Worm (Caenorhabditis elegans) whole organism, L1 larva: Measurements from ENCODE around the gene rad-50.
A peak's percentile ranks its signal among the peaks of the same experiment; 100 is the strongest.

Experiments used
- C04F5.9 ChIP-seq: sonication (generic microtip); optimal IDR thresholded peaks from 2 replicates; lab custom pipeline; 2016; ENCODE audit warnings: missing genetic modification characterization, missing compliant biosample characterization
- C34B4.2 ChIP-seq: sonication (generic microtip); optimal IDR thresholded peaks from 2 replicates; lab custom pipeline; 2017; ENCODE audit warnings: mild to moderate bottlenecking, missing genetic modification characterization, missing compliant biosample characterization
- Y116A8C.19 ChIP-seq: sonication (generic microtip); optimal IDR thresholded peaks from 2 replicates; lab custom pipeline; 2016; ENCODE audit warnings: missing compliant biosample characterization, missing genetic modification characterization, borderline replicate concordance
- alr-1 ChIP-seq: fragments of 200-800 bp; sonication (Bioruptor generic); optimal IDR thresholded peaks from 2 replicates; lab custom pipeline; 2018; ENCODE audit warnings: borderline replicate concordance, mild to moderate bottlenecking, missing genetic modification characterization, missing compliant biosample characterization
- blmp-1 ChIP-seq: fragments of 150-350 bp; optimal IDR thresholded peaks from 2 replicates; lab custom pipeline; 2014; ENCODE audit warnings: missing biosample characterization, missing genetic modification characterization
- ceh-63 ChIP-seq: fragments of 200-800 bp; sonication (Bioruptor generic); optimal IDR thresholded peaks from 2 replicates; lab custom pipeline; 2018; ENCODE audit warnings: mild to moderate bottlenecking, missing genetic modification characterization, missing compliant biosample characterization
- ceh-88 ChIP-seq: fragments of 200-800 bp; sonication (Bioruptor generic); IDR thresholded peaks from 2 replicates; pipeline ENCODE4 v1.3.6; 2022; ENCODE audit warnings: missing genetic modification characterization, missing compliant biosample characterization
- dpl-1 ChIP-seq, 3 experiments: fragments of 150-350 bp in 2 of 3; sonication (generic microtip) in 1 of 3; optimal IDR thresholded peaks; 2 replicates each; lab custom pipeline; 2014 to 2017; ENCODE audit warnings: missing biosample characterization in 3 of 3, missing genetic modification characterization in 3 of 3, missing genetic modification reagents in 3 of 3
- ets-5 ChIP-seq: fragments of 200-800 bp; sonication (Bioruptor generic); IDR thresholded peaks from 2 replicates; pipeline ENCODE4 v1.3.6; 2022; ENCODE audit warnings: missing genetic modification characterization, missing compliant biosample characterization
- grh-1 ChIP-seq: fragments of 200-800 bp; sonication (Bioruptor generic); IDR thresholded peaks from 2 replicates; pipeline ENCODE4 v1.3.6; 2022; ENCODE audit warnings: missing genetic modification reagents, missing genetic modification characterization, missing compliant biosample characterization
- hpl-2 ChIP-seq: fragments of 150-350 bp; optimal IDR thresholded peaks from 2 replicates; lab custom pipeline; 2014; ENCODE audit warnings: missing biosample characterization, missing genetic modification reagents, missing genetic modification characterization
- isw-1 ChIP-seq: fragments of 200-800 bp; sonication (Bioruptor generic); IDR thresholded peaks from 2 replicates; pipeline ENCODE4 v1.3.6; 2022; ENCODE audit warnings: missing genetic modification characterization, missing compliant biosample characterization
- jun-1 ChIP-seq: fragments of 150-350 bp; optimal IDR thresholded peaks from 2 replicates; lab custom pipeline; 2014; ENCODE audit warnings: missing biosample characterization, missing genetic modification reagents, missing genetic modification characterization
- lir-3 ChIP-seq: sonication (generic microtip); optimal IDR thresholded peaks from 2 replicates; lab custom pipeline; 2016; ENCODE audit warnings: mild to moderate bottlenecking, missing genetic modification characterization, moderate library complexity, missing compliant biosample characterization; ENCODE audit not compliant: poor library complexity
- mdl-1 ChIP-seq, 2 experiments: fragments of 150-350 bp; optimal IDR thresholded peaks; 2 replicates each; lab custom pipeline; 2014 to 2017; ENCODE audit warnings: missing biosample characterization in 2 of 2, missing genetic modification characterization in 2 of 2, inconsistent platforms in 1 of 2
- mef-2 ChIP-seq: fragments of 150-350 bp; optimal IDR thresholded peaks from 2 replicates; lab custom pipeline; 2014; ENCODE audit warnings: missing biosample characterization, missing genetic modification characterization
- mep-1 ChIP-seq: fragments of 150-350 bp; optimal IDR thresholded peaks from 2 replicates; lab custom pipeline; 2014; ENCODE audit warnings: missing biosample characterization, missing genetic modification characterization
- nhr-19 ChIP-seq: fragments of 200-800 bp; sonication (Bioruptor generic); conservative IDR thresholded peaks from 2 replicates; pipeline ENCODE4 v1.3.6; 2022; ENCODE audit warnings: missing genetic modification characterization, missing compliant biosample characterization
- nhr-237 ChIP-seq: fragments of 150-350 bp; optimal IDR thresholded peaks from 2 replicates; lab custom pipeline; 2014; ENCODE audit warnings: missing biosample characterization, missing genetic modification characterization
- nhr-47 ChIP-seq: sonication (generic microtip); optimal IDR thresholded peaks from 2 replicates; lab custom pipeline; 2016; ENCODE audit warnings: mild to moderate bottlenecking, missing genetic modification characterization, moderate library complexity, missing compliant biosample characterization
- nhr-71 ChIP-seq: sonication (generic microtip); optimal IDR thresholded peaks from 2 replicates; lab custom pipeline; 2016; ENCODE audit warnings: mild to moderate bottlenecking, missing genetic modification characterization, moderate library complexity, missing compliant biosample characterization
- nhr-84 ChIP-seq: sonication (generic microtip); optimal IDR thresholded peaks from 2 replicates; lab custom pipeline; 2017; ENCODE audit warnings: missing biosample characterization, missing genetic modification characterization
- nhr-85 ChIP-seq: sonication (generic microtip); peaks from one replicate; lab custom pipeline; 2016; ENCODE audit warnings: missing genetic modification characterization, inconsistent platforms, missing compliant biosample characterization
- pag-3 ChIP-seq: sonication (generic microtip); optimal IDR thresholded peaks from 2 replicates; lab custom pipeline; 2017; ENCODE audit warnings: missing genetic modification characterization, mild to moderate bottlenecking, missing compliant biosample characterization, antibody characterized with exemption, borderline replicate concordance; ENCODE audit not compliant: insufficient read depth
- pqm-1 ChIP-seq: sonication (generic microtip); optimal IDR thresholded peaks from 3 replicates; lab custom pipeline; 2017; ENCODE audit warnings: missing biosample characterization, missing genetic modification characterization
- rnt-1 ChIP-seq: sonication (generic microtip); optimal IDR thresholded peaks from 2 replicates; lab custom pipeline; 2016; ENCODE audit warnings: mild to moderate bottlenecking, missing genetic modification characterization, moderate library complexity, missing compliant biosample characterization
- skn-1 ChIP-seq: fragments of 150-350 bp; optimal IDR thresholded peaks from 2 replicates; lab custom pipeline; 2014; ENCODE audit warnings: missing biosample characterization, missing genetic modification characterization
- sox-4 ChIP-seq: sonication (generic microtip); optimal IDR thresholded peaks from 2 replicates; lab custom pipeline; 2016; ENCODE audit warnings: missing genetic modification characterization, missing compliant biosample characterization
- sptf-1 ChIP-seq: fragments of 150-350 bp; optimal IDR thresholded peaks from 2 replicates; lab custom pipeline; 2014; ENCODE audit warnings: missing biosample characterization, missing genetic modification characterization
- sup-37 ChIP-seq: fragments of 200-800 bp; sonication (Bioruptor generic); optimal IDR thresholded peaks from 2 replicates; lab custom pipeline; 2018; ENCODE audit warnings: mild to moderate bottlenecking, missing genetic modification characterization, missing compliant biosample characterization
- tbx-2 ChIP-seq: sonication (generic microtip); optimal IDR thresholded peaks from 2 replicates; lab custom pipeline; 2016; ENCODE audit warnings: missing genetic modification characterization, missing compliant biosample characterization
- unc-30 ChIP-seq: sonication (generic microtip); optimal IDR thresholded peaks from 2 replicates; lab custom pipeline; 2017; ENCODE audit warnings: missing biosample characterization, missing genetic modification characterization
- unc-62 ChIP-seq: fragments of 150-350 bp; optimal IDR thresholded peaks from 2 replicates; lab custom pipeline; 2014; ENCODE audit warnings: missing biosample characterization, missing genetic modification reagents, missing genetic modification characterization
- unc-86 ChIP-seq: sonication (generic microtip); optimal IDR thresholded peaks from 2 replicates; lab custom pipeline; 2016; ENCODE audit warnings: missing genetic modification characterization, missing compliant biosample characterization
- unc-98 ChIP-seq: fragments of 200-800 bp; sonication (Bioruptor generic); IDR thresholded peaks from 2 replicates; pipeline ENCODE4 v1.3.6; 2022; ENCODE audit warnings: missing genetic modification characterization, missing compliant biosample characterization
- xbp-1 ChIP-seq: sonication (generic microtip); optimal IDR thresholded peaks from 2 replicates; lab custom pipeline; 2016; ENCODE audit warnings: missing genetic modification characterization, missing compliant biosample characterization
- zag-1 ChIP-seq: fragments of 150-350 bp; optimal IDR thresholded peaks from 2 replicates; lab custom pipeline; 2014; ENCODE audit warnings: missing biosample characterization, missing genetic modification characterization
- zip-4 ChIP-seq: fragments of 200-800 bp; sonication (Bioruptor generic); optimal IDR thresholded peaks from 2 replicates; lab custom pipeline; 2018; ENCODE audit warnings: mild to moderate bottlenecking, missing genetic modification characterization, moderate library complexity, missing compliant biosample characterization
- ztf-4 ChIP-seq: fragments of 150-350 bp; optimal IDR thresholded peaks from 2 replicates; lab custom pipeline; 2014; ENCODE audit warnings: missing biosample characterization, missing genetic modification characterization

rad-50 gene

ce11 chrV:12300166-12300565 is 54.7 kb downstream of the rad-50 start (continued):
- TF ChIP-seq ceh-88 (GFP tag; lab: Robert Waterston, UW) (no peak), sox-4 (tag; lab: Kevin White, UChicago) (no peak), mep-1 (peak; percentile 73), nhr-47 (tag; lab: Kevin White, UChicago) (peak; percentile 35), Y116A8C.19 (tag; lab: Kevin White, UChicago) (no peak), nhr-84 (no peak), sptf-1 (tag; lab: Kevin White, UChicago) (no peak), rnt-1 (tag; lab: Kevin White, UChicago) (no peak), mdl-1 (tag; optimal IDR thresholded peaks at IDR 0.05; lab: Kevin White, UChicago) (peak in 1 of 2 experiments; percentile 84), tbx-2 (peak; percentile 49), alr-1 (tag; lab: Kevin White, UChicago) (no peak), ceh-63 (GFP tag; lab: Kevin White, UChicago) (no peak), pag-3 (tag; lab: Kevin White, UChicago) (no peak), unc-62 (GFP tag; lab: Kevin White, UChicago) (no peak), lir-3 (tag; lab: Kevin White, UChicago) (peak; percentile 43), nhr-85 (tag; lab: Kevin White, UChicago) (peak; percentile 96), sup-37 (GFP tag; lab: Kevin White, UChicago) (no peak), unc-30 (tag; lab: Kevin White, UChicago) (no peak), jun-1 (tag; lab: Kevin White, UChicago) (peak; percentile 77), unc-86 (tag; lab: Kevin White, UChicago) (no peak), C34B4.2 (tag; lab: Kevin White, UChicago) (no peak), skn-1 (tag; lab: Kevin White, UChicago) (peak; percentile 60), ztf-4 (tag; lab: Kevin White, UChicago) (no peak), isw-1 (no peak), blmp-1 (tag; lab: Kevin White, UChicago) (peak; percentile 97), unc-98 (GFP tag; lab: Robert Waterston, UW) (no peak), nhr-237 (tag; lab: Kevin White, UChicago) (no peak), nhr-71 (tag; lab: Kevin White, UChicago) (peak; percentile 81), xbp-1 (tag; lab: Kevin White, UChicago) (peak; percentile 18), grh-1 (peak; percentile 61; the same call in 1 of the 2 replicates), dpl-1 (GFP tag; optimal IDR thresholded peaks at IDR 0.05; lab: Kevin White, UChicago) (peak; percentile 10 to 57 (median 16)), hpl-2 (GFP tag; lab: Kevin White, UChicago) (no peak), ets-5 (GFP tag; lab: Robert Waterston, UW) (no peak), C04F5.9 (no peak), pqm-1 (tag; lab: Kevin White, UChicago) (no peak), mef-2 (tag; lab: Kevin White, UChicago) (no peak), zag-1 (tag; lab: Kevin White, UChicago) (no peak), nhr-19 (GFP tag; lab: Robert Waterston, UW) (peak; percentile 63), zip-4 (GFP tag; lab: Kevin White, UChicago) (no peak)
- TF ChIP-seq, all 84 proteins: peak for 33
